Fruit fly (Drosophila melanogaster): ENCODE data around the gene CG12581.
A peak's percentile ranks its signal among the peaks of the same experiment; 100 is the strongest.
"Not testable (repeated sequence)": the region's sequence is repeated elsewhere in the genome, so short reads cannot be mapped to it uniquely, and the experiment has no call there.

The CG12581 gene

DNA sequence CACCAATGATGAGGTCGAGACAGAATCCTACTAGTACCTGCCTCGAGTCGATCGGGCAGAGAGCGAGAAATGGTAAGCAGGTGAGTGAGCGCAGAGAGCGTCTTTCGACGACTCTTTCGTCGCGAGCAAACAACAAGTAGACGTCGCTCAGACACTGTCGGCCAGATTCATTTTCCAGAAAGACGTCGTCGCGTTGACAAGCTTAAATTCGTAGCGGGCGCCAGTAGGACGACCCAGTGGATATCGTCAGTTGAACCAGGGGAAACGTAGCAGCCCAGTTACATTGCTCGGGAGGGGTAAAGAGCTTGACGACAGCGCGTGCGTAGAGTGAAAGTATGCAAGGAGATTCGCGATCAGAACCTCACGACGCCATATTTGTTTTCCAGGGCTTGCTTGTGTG, at the start of gene CG12581:
TSS of gene CG12581 (plus strand) at position 163 of the 400 bp plus-strand sequence.
- TF ChIP-seq noc (tag; optimal IDR thresholded peaks at IDR 0.05): no peak

DNA sequence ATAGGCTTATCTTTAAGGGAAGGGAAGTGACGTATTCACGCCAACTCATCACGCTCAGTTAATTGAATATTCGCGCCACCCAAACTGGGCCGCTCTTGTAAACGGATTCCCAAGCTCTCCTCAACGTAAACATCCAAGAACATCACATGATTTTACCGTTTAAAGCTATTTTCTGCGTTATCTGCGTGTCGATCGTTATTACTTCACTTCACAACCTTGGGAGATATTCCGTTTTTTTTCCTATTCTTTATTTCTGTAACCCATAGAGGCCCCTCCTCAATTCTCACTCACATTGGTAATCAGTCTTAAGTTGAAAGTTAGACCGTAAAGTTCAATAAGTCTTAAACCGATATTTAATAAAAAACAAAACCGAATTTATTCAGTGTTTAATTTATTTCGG, 48.3 kb upstream of the CG12581 start, which contains the start of gene Gfat1:
TSS of gene Gfat1 (plus strand) at position 301 of the 400 bp plus-strand sequence.
- not testable (repeated sequence) for TF ChIP-seq noc (tag; optimal IDR thresholded peaks at IDR 0.05)

DNA sequence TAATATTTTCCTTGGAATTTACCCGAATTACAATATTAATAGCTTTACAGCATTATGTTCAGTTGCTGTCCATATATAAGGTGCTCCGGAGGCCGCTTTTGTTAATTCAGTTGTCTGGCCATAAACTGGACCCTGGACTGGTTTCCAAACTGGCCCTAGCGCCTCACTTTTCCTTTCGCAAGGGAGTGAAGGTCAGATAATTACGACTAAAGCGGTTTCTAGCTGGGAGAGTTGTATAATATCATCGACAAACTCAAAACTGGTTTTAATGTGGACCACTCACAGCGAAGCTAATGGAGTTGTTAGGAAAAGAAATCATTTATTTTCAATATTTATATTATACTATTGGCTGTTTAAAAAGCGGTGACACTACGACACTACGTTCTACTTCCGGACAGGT, 46.9 kb upstream of the CG12581 start:
- no peak for TF ChIP-seq noc (tag; optimal IDR thresholded peaks at IDR 0.05)

DNA sequence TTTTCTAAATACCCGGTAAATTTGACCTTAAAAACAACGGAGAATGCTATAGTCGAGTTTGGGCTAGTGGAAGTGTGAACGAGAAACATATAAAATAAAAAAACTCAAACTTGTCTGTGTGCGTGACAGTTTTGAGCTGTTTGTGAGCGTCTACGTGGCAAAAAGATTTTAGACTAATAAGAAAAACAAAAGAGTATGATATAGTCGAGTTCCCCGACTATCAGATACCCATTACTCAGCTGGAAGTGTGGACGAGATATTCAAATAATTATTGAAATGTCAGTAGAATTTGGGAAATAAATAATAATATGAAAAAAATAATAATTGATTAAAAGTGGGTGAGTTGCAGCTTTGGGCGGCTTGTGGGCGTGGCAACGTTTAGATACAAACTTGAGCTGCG, 46.1 kb upstream of the CG12581 start:
- TF ChIP-seq noc (tag; optimal IDR thresholded peaks at IDR 0.05): no peak

DNA sequence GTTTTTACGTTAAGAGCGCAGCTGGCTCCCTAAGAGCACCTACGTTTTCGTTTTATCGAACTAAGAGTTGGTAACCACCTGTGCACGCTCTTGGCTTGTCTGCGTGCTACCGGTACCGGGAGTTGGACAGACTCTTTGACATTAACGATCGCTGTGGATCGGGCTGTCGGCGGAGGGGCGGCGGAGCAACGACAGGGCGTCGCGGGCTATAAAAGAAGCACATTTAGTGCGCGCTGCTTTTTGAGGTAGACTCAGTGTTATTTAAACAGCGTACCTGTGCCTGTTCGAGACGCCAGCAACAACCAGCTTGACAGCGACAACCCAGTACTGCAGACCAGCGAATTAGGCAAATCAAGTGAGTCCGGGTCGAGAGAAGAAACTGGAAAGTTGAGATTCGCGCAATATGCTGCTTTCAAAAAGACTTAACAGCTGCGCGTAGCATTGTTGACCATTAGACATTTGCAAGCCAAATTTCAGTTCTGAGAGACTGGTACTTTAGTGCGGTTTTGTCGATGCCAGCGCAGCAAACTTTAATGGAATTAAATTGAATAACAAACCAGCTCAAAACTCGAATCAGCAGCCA, 44.1 kb upstream of the CG12581 start:
- no peak for TF ChIP-seq noc (tag; optimal IDR thresholded peaks at IDR 0.05)

DNA sequence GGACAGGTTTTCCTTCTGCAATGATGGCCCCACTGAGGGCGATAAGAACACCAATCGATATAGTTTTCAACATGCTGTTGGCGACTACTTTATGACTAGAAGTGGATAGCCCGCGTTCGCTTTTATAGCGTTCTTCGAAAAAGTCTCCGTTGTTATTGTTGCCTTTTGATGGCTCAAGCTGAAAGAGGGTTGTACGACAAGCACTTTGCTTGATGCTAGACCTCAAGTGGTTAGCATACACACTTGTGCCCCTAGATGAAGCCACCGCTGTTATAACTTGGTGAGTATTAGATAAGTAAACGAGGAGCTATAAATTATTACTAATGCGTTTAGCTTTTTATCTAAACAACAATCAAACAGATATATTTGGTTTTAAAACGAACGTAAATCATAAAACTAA, 12.3 kb upstream of the CG12581 start, which contains the start of gene CG40198:
TSS of gene CG40198 (minus strand) at position 101 of the 400 bp plus-strand sequence.
- no peak for TF ChIP-seq noc (tag; optimal IDR thresholded peaks at IDR 0.05)

DNA sequence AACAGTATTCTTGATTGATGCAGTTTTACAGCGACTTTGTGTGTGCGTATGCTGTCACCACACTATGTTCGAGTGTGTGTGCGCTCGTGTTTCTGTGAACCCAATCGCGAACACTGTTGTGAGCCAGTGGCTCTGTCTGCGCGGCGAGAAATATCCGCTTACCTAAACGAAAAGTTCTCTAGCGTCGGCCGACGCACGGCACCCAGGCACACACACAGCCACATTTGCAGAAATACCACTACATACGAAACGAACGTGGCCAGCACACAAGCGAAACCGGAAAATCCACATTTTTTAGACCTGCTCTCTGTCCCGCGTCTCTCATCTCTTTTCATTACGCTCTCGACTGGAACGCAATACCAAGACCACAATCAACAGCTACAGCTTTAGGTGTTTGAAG, 543 bp downstream of the CG12581 start:
- no peak for TF ChIP-seq noc (tag; optimal IDR thresholded peaks at IDR 0.05)

DNA sequence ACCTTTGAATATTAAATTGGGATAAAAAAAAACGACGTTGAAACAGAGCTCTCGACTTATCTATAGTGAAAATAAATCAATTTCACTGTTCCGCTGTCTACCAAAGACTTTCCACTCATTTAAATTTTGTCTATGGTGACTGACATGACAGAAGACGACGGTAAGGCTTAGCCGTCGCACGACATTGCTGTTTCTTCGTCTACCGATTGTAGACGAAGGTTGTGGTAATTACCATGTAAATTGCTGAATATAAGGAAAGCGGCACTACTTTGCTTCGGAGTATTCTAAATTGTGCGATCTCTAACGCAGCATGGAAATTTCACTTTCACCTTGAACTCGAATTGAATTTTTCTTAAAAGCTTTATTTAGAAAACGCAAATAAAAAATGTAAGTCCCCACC, 2.3 kb downstream of the CG12581 start:
- no peak for TF ChIP-seq noc (tag; optimal IDR thresholded peaks at IDR 0.05)

DNA sequence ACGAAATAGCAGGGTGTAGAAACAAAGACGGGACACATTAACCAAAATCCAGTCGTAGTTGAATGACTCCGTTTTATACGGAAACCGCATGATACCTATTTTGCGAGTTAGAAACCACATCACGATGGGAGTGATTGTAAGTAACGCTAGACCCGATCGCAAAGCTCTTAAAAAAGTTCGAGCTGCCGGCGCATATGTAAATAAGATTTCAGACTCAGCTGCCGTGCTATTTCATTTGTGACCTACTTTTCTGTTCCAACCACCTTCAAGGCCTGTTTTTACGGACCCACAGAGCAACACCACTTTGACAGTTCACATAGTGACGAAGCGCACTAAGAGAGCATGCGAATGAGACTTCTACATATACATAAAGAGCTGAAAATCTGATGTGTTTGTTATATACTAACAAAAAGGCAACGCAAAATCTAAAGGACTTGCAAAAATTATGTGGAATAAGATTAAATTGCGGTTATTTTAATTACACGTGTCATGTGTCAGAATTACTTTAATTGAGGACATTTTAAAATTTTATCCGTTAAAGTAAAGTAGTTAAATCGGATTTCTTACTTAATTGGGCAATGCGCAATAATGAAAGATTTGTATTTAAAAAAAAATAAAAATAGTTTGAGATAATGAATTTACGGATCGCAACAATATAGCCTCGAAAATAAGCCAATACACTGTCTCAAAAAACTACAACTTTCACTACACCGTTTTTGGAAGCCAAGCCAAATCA, 4.5 kb downstream of the CG12581 start:
- no peak for TF ChIP-seq noc (tag; optimal IDR thresholded peaks at IDR 0.05)

DNA sequence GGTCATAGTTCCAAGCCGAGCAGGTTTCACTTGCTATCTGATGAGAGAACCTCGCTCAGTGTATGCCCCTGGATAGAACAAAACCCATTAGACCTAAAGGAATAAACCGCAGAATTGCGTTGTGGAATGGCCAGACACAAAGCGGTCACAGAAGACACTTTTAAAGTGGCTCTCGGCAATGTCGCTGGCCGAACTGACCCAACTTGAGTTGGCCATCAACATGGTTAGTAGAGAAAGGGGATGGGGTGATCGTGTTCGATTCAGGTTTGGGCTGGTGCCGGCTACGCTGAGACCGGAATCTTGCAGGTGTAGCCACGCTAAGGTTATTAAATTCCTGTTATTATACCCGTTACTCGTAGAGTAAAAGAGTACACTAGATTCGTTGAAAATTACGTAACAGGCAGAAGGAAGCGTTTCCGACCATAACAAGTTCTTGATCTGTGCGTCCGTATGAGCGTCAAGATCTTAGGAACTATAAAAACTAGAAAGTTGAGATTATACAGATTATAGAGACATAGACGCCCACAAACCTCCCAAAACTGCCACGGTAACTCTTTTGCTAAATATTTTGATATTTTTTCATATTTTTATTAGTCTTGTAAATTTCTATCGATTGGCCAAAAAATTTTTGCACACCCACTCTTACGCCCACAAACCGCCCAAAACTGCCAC, 6.2 kb downstream of the CG12581 start:
- no peak for TF ChIP-seq noc (tag; optimal IDR thresholded peaks at IDR 0.05)

DNA sequence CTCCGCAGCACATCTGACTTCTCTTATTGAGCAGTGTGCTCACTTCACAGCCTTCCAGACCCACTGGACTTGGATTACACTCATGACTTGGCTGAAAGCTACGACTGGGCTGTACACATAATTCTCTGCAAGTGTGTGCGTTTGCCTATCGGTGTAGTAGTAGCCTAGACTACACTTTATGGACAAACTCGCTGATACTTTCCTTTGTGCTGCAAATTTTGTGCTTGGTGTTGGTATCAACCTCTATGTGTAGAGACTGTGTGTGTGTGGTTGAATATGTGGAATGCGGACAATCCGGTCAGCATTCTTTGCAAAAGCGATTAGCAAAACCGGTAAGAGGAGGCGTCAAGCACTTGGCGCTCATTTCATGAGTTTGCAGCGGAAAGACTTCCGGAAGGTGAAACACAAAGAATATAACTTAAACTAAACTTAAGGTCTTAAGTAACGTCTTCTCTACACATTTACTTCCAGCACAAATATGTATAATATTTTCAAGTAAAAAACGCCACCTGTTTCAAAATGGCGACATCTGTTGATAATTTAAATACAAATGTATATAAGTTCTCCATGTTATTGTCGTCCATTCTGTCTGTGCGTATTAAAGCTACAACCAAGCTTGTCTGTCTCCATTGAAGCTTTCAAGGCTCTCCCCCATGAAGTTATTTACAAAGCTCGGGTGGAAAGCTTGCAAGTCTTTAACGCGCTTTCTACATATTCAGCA, 12.5 kb downstream of the CG12581 start:
- peak; percentile 1 for TF ChIP-seq noc (tag; optimal IDR thresholded peaks at IDR 0.05)

DNA sequence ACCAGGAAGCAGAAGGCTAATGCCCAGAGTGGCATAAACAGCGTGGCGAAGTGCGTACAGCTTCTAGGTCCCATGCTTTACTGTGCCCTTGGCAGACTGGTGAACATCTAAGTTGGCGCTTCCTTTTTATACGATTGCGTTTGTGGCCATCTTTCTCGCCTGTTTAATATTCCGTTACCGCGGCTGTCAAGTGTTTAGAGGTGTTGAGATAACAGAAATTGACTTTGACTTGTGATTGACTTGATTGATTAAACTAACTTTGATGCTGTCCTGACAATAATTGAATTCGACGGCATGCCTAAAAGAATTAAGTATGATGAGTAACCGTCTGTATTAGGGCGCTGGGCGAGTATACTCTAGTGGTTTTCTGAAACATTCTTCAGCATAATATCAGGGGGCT, 15.7 kb downstream of the CG12581 start, which contains the start of gene Dsk:
TSS of gene Dsk (minus strand) at position 101 of the 400 bp plus-strand sequence.
- no peak for TF ChIP-seq noc (tag; optimal IDR thresholded peaks at IDR 0.05)

DNA sequence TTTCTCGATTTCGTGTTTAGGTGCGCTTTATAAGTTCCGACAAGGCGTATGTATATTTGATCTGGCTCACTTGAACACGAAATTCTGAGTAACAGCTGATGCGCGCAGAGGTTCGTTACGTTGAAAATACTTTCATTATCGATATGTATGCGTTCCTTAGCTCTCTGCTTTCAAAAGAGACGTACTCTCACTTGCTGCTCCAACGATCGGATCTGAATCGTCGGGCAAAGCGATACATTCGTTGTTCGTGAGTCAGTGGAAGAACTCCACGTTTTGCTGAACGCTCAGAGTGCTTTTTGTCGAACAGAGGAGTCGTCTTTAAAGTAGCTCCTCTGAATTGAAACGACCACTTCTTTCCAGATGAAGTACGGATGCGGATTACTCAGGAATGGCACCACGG, 22.6 kb downstream of the CG12581 start, which contains the start of gene beta-Man:
TSS of gene beta-Man (plus strand) at position 152 of the 400 bp plus-strand sequence.
- TF ChIP-seq noc (tag; optimal IDR thresholded peaks at IDR 0.05): no peak

DNA sequence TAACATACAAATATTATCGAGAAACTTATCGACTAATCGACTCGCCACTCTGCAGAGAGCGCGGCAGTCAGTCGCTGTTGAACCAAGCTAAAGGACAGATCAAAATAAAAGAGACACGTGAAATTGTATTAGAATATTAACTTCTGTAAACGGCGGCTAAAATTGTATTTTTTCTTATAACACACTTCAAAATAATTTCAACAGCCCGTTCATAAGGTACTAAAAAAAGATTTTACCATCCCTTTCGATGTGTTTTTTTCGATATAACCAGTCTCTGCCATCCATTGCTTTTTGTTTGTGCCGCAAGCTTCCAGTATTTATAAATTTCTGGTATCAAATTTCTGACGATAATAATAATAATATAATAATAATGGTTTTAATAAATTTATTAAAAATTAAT, 37.1 kb downstream of the CG12581 start, which contains the start of gene aux:
TSS of gene aux (plus strand) at position 301 of the 400 bp plus-strand sequence.
- TF ChIP-seq noc (tag; optimal IDR thresholded peaks at IDR 0.05): not testable (repeated sequence)

DNA sequence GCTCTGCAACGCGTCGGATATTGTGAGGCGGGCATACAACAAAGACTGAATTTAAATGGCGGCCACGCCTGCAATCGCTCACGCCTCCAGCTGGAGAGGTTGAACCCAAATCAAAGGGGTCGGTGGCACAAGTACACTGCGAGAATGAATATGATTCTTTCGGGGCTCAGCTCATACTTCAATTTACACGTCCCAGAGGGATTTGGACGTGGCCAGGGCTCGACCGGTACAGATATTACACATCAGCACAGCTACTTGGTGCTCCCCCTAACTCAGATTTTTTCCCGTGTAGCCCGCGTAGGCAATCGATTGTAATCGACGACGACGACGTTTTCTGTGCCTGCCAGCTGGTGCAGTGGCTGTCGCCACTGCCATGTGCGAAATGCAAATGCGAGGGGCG, 39.6 kb downstream of the CG12581 start:
- TF ChIP-seq noc (tag; optimal IDR thresholded peaks at IDR 0.05): no peak

DNA sequence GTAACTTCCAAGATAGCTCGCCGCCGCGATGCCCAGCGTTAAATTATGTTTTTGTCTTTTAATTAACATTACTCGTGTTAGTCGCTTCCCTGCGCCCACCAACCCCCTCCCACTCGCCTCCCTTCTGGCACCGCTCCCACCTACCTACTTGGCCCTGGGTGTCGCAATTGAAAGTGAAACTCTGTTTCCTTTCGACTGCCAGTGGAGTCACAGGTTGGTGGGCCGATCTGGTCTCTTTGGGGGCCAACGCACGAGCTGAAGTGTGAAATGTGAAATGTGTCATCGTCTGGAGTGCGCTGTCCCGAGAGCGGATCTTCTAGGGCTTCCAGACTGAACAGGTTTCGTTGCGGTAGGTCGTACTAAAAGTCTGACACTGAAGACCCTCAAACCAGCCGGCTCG, 40.2 kb downstream of the CG12581 start:
- TF ChIP-seq noc (tag; optimal IDR thresholded peaks at IDR 0.05): no peak

Data from whole organism, larva.